Worm (Caenorhabditis elegans) whole organism, young adult: ENCODE results near the gene C48A7.16.

Experiments used
- C06A6.2 ChIP-seq: fragments of 200-800 bp; sonication (Bioruptor generic); conservative IDR thresholded peaks from 2 replicates; pipeline ENCODE4 v1.3.6; 2022; ENCODE audit warnings: missing genetic modification characterization, missing compliant biosample characterization
- F10E7.11 ChIP-seq: sonication (generic microtip); optimal IDR thresholded peaks from 2 replicates; lab custom pipeline; 2017; ENCODE audit warnings: mild to moderate bottlenecking, missing genetic modification characterization, moderate library complexity, missing compliant biosample characterization
- F52B5.7 ChIP-seq: sonication (generic microtip); optimal IDR thresholded peaks from 2 replicates; lab custom pipeline; 2016; ENCODE audit warnings: mild to moderate bottlenecking, missing genetic modification characterization, missing compliant biosample characterization
- F57C9.4 ChIP-seq: sonication (generic microtip); optimal IDR thresholded peaks from 2 replicates; lab custom pipeline; 2017; ENCODE audit warnings: mild to moderate bottlenecking, missing genetic modification characterization, missing compliant biosample characterization
- Y56A3A.18 ChIP-seq: fragments of 200-800 bp; sonication (Bioruptor generic); IDR thresholded peaks from 2 replicates; pipeline ENCODE4 v1.3.6; 2022; ENCODE audit warnings: missing genetic modification reagents, missing genetic modification characterization, missing compliant biosample characterization
- aptf-3 ChIP-seq: fragments of 200-800 bp; sonication (Bioruptor generic); IDR thresholded peaks from 2 replicates; pipeline ENCODE4 v1.3.6; 2022; ENCODE audit warnings: missing genetic modification characterization, missing compliant biosample characterization
- athp-1 ChIP-seq: sonication (generic microtip); optimal IDR thresholded peaks from 2 replicates; lab custom pipeline; 2017; ENCODE audit warnings: mild to moderate bottlenecking, missing genetic modification characterization, missing compliant biosample characterization
- attf-5 ChIP-seq: fragments of 200-800 bp; sonication (Bioruptor generic); optimal IDR thresholded peaks from 2 replicates; lab custom pipeline; 2018; ENCODE audit warnings: mild to moderate bottlenecking, missing genetic modification characterization, missing compliant biosample characterization
- bed-1 ChIP-seq: fragments of 200-800 bp; sonication (Bioruptor generic); IDR thresholded peaks from 2 replicates; pipeline ENCODE4 v1.3.6; 2022; ENCODE audit warnings: missing genetic modification reagents, missing genetic modification characterization, missing compliant biosample characterization
- bed-2 ChIP-seq: fragments of 200-800 bp; sonication (Bioruptor generic); IDR thresholded peaks from 2 replicates; pipeline ENCODE4 v1.3.6; 2022; ENCODE audit warnings: missing genetic modification reagents, missing genetic modification characterization, missing compliant biosample characterization
- cebp-1 ChIP-seq, 2 experiments: fragments of 200-800 bp in 1 of 2; sonication (Bioruptor generic) in 1 of 2; sonication (generic microtip) in 1 of 2; IDR thresholded peaks in 1 of 2; optimal IDR thresholded peaks in 1 of 2; 2 replicates each; pipeline versions ENCODE4 v1.3.6 to Lab custom; 2017 to 2022; ENCODE audit warnings: missing compliant biosample characterization in 2 of 2, missing genetic modification characterization in 2 of 2, mild to moderate bottlenecking in 1 of 2, missing genetic modification reagents in 1 of 2, moderate library complexity in 1 of 2
- ceh-100 ChIP-seq: fragments of 200-800 bp; sonication (Bioruptor generic); IDR thresholded peaks from 2 replicates; pipeline ENCODE4 v1.3.6; 2022; ENCODE audit warnings: missing genetic modification reagents, missing genetic modification characterization, missing compliant biosample characterization
- ceh-27 ChIP-seq: fragments of 200-800 bp; sonication (Bioruptor generic); optimal IDR thresholded peaks from 2 replicates; lab custom pipeline; 2018; ENCODE audit warnings: mild to moderate bottlenecking, missing genetic modification characterization, moderate library complexity, missing compliant biosample characterization
- ceh-58 ChIP-seq: fragments of 200-800 bp; sonication (Bioruptor generic); IDR thresholded peaks from 2 replicates; pipeline ENCODE4 v1.3.6; 2022; ENCODE audit warnings: missing genetic modification characterization, missing compliant biosample characterization
- ceh-79 ChIP-seq: sonication (generic microtip); optimal IDR thresholded peaks from 2 replicates; lab custom pipeline; 2017; ENCODE audit warnings: mild to moderate bottlenecking, missing genetic modification characterization, missing compliant biosample characterization
- ceh-91 ChIP-seq: fragments of 200-800 bp; sonication (Bioruptor generic); IDR thresholded peaks from 2 replicates; pipeline ENCODE4 v1.3.6; 2022; ENCODE audit warnings: missing genetic modification reagents, missing genetic modification characterization, missing compliant biosample characterization
- dox-1 ChIP-seq: fragments of 200-800 bp; sonication (Bioruptor generic); IDR thresholded peaks from 2 replicates; pipeline ENCODE4 v1.3.6; 2022; ENCODE audit warnings: missing genetic modification reagents, missing genetic modification characterization, missing compliant biosample characterization
- dpff-1 ChIP-seq: sonication (generic microtip); optimal IDR thresholded peaks from 2 replicates; lab custom pipeline; 2017; ENCODE audit warnings: mild to moderate bottlenecking, missing genetic modification characterization, missing compliant biosample characterization
- dpl-1 ChIP-seq: fragments of 150-350 bp; optimal IDR thresholded peaks from 2 replicates; lab custom pipeline; 2014; ENCODE audit warnings: missing biosample characterization, missing genetic modification reagents, missing genetic modification characterization
- egl-18 ChIP-seq: fragments of 200-800 bp; sonication (Bioruptor generic); IDR thresholded peaks from 2 replicates; pipeline ENCODE4 v1.3.6; 2022; ENCODE audit warnings: missing genetic modification reagents, missing genetic modification characterization, missing compliant biosample characterization
- egl-44 ChIP-seq: fragments of 200-800 bp; sonication (Bioruptor generic); IDR thresholded peaks from 2 replicates; pipeline ENCODE4 v1.3.6; 2022; ENCODE audit warnings: missing genetic modification reagents, missing genetic modification characterization, missing compliant biosample characterization
- fkh-3 ChIP-seq: sonication (generic microtip); optimal IDR thresholded peaks from 2 replicates; lab custom pipeline; 2016; ENCODE audit warnings: mild to moderate bottlenecking, missing genetic modification characterization, missing compliant biosample characterization
- hlh-12 ChIP-seq: sonication (generic microtip); optimal IDR thresholded peaks from 2 replicates; lab custom pipeline; 2016; ENCODE audit warnings: missing genetic modification characterization, missing compliant biosample characterization
- hmg-1.2 ChIP-seq: fragments of 200-800 bp; sonication (Bioruptor generic); IDR thresholded peaks from 2 replicates; pipeline ENCODE4 v1.3.6; 2022; ENCODE audit warnings: missing genetic modification reagents, missing genetic modification characterization, missing compliant biosample characterization
- hrde-1 ChIP-seq: sonication (generic microtip); optimal IDR thresholded peaks from 2 replicates; lab custom pipeline; 2016; ENCODE audit warnings: missing genetic modification characterization, mild to moderate bottlenecking, missing compliant biosample characterization, moderate library complexity, missing genotype, missing genetic modification reagents, borderline replicate concordance
- let-607 ChIP-seq, 2 experiments: fragments of 200-800 bp in 1 of 2; sonication (Bioruptor generic) in 1 of 2; sonication (generic microtip) in 1 of 2; optimal IDR thresholded peaks; 2 replicates each; lab custom pipeline; 2016 to 2018; ENCODE audit warnings: mild to moderate bottlenecking in 2 of 2, missing compliant biosample characterization in 2 of 2, missing genetic modification characterization in 2 of 2, moderate library complexity in 2 of 2, missing genotype in 1 of 2
- lin-26 ChIP-seq: fragments of 200-800 bp; sonication (Bioruptor generic); IDR thresholded peaks from 2 replicates; pipeline ENCODE4 v1.3.6; 2022; ENCODE audit warnings: missing genetic modification reagents, missing genetic modification characterization, missing compliant biosample characterization
- lin-40 ChIP-seq: sonication (generic microtip); optimal IDR thresholded peaks from 2 replicates; lab custom pipeline; 2016; ENCODE audit warnings: missing genetic modification characterization, mild to moderate bottlenecking, missing compliant biosample characterization, missing genotype, missing genetic modification reagents
- lin-54 ChIP-seq: fragments of 200-800 bp; sonication (Bioruptor generic); optimal IDR thresholded peaks from 2 replicates; lab custom pipeline; 2018; ENCODE audit warnings: mild to moderate bottlenecking, missing genetic modification characterization, missing compliant biosample characterization
- lsl-1 ChIP-seq: fragments of 200-800 bp; sonication (Bioruptor generic); optimal IDR thresholded peaks from 2 replicates; lab custom pipeline; 2018; ENCODE audit warnings: mild to moderate bottlenecking, missing genetic modification characterization, moderate library complexity, missing compliant biosample characterization
- madf-8 ChIP-seq: fragments of 200-800 bp; sonication (Bioruptor generic); conservative IDR thresholded peaks from 2 replicates; pipeline ENCODE4 v1.3.6; 2022; ENCODE audit warnings: missing genetic modification reagents, missing genetic modification characterization, missing compliant biosample characterization
- mes-4 ChIP-seq: sonication (generic microtip); optimal IDR thresholded peaks from 2 replicates; lab custom pipeline; 2016; ENCODE audit warnings: missing genotype, missing genetic modification characterization, missing compliant biosample characterization
- nfya-1 ChIP-seq: sonication (generic microtip); optimal IDR thresholded peaks from 2 replicates; lab custom pipeline; 2017; ENCODE audit warnings: antibody characterized with exemption, missing compliant biosample characterization, missing genetic modification characterization, borderline replicate concordance; ENCODE audit not compliant: insufficient read depth
- nfya-2 ChIP-seq: fragments of 200-800 bp; sonication (Bioruptor generic); IDR thresholded peaks from 2 replicates; pipeline ENCODE4 v1.3.6; 2022; ENCODE audit warnings: missing genetic modification reagents, missing genetic modification characterization, missing compliant biosample characterization
- nhr-27 ChIP-seq: fragments of 200-800 bp; sonication (Bioruptor generic); optimal IDR thresholded peaks from 2 replicates; lab custom pipeline; 2018; ENCODE audit warnings: mild to moderate bottlenecking, missing genetic modification characterization, moderate library complexity, missing compliant biosample characterization
- nhr-90 ChIP-seq: sonication (generic microtip); optimal IDR thresholded peaks from 2 replicates; lab custom pipeline; 2016; ENCODE audit warnings: missing genotype, mild to moderate bottlenecking, missing genetic modification characterization, missing compliant biosample characterization
- rec-8 ChIP-seq, 2 experiments: sonication (generic microtip); optimal IDR thresholded peaks; 2 replicates each; lab custom pipeline; 2016; ENCODE audit warnings: mild to moderate bottlenecking in 2 of 2, missing genetic modification characterization in 2 of 2, missing genetic modification reagents in 2 of 2, missing genotype in 2 of 2, missing biosample characterization in 1 of 2, missing compliant biosample characterization in 1 of 2, moderate library complexity in 1 of 2
- repo-1 ChIP-seq: sonication (generic microtip); optimal IDR thresholded peaks from 2 replicates; lab custom pipeline; 2017; ENCODE audit warnings: mild to moderate bottlenecking, missing genetic modification characterization, missing compliant biosample characterization
- sdz-38 ChIP-seq: sonication (generic microtip); optimal IDR thresholded peaks from 2 replicates; lab custom pipeline; 2016; ENCODE audit warnings: missing genotype, missing genetic modification characterization, missing compliant biosample characterization
- snpc-1.1 ChIP-seq: sonication (generic microtip); optimal IDR thresholded peaks from 2 replicates; lab custom pipeline; 2017; ENCODE audit warnings: missing genetic modification characterization, mild to moderate bottlenecking, missing compliant biosample characterization, antibody characterized with exemption, moderate library complexity, missing genotype, missing genetic modification reagents; ENCODE audit not compliant: insufficient read depth
- snpc-4 ChIP-seq, 5 experiments: fragments of 150-350 bp in 1 of 5; sonication (generic microtip) in 4 of 5; optimal IDR thresholded peaks; 2 replicates each; lab custom pipeline; 2014 to 2018; ENCODE audit warnings: missing genetic modification characterization in 5 of 5, missing biosample characterization in 3 of 5, antibody characterized with exemption in 2 of 5, mild to moderate bottlenecking in 2 of 5, missing compliant biosample characterization in 2 of 5, missing genotype in 2 of 5, moderate library complexity in 2 of 5, missing genetic modification reagents in 1 of 5
- somi-1 ChIP-seq: fragments of 200-800 bp; sonication (Bioruptor generic); optimal IDR thresholded peaks from 2 replicates; lab custom pipeline; 2018; ENCODE audit warnings: mild to moderate bottlenecking, missing genetic modification characterization, missing compliant biosample characterization
- unc-130 ChIP-seq: sonication (generic microtip); optimal IDR thresholded peaks from 2 replicates; lab custom pipeline; 2016; ENCODE audit warnings: missing genetic modification reagents, missing genetic modification characterization, missing compliant biosample characterization
- xnd-1 ChIP-seq: sonication (generic microtip); optimal IDR thresholded peaks from 2 replicates; lab custom pipeline; 2016; ENCODE audit warnings: missing genotype, missing genetic modification reagents, missing genetic modification characterization, missing compliant biosample characterization
- zfh-2 ChIP-seq: fragments of 200-800 bp; sonication (Bioruptor generic); conservative IDR thresholded peaks from 2 replicates; pipeline ENCODE4 v1.3.6; 2022; ENCODE audit warnings: missing genetic modification reagents, missing genetic modification characterization, missing compliant biosample characterization
- ztf-22 ChIP-seq: fragments of 200-800 bp; sonication (Bioruptor generic); optimal IDR thresholded peaks from 2 replicates; lab custom pipeline; 2018; ENCODE audit warnings: mild to moderate bottlenecking, missing genetic modification characterization, moderate library complexity, missing compliant biosample characterization
- ztf-28 ChIP-seq: fragments of 200-800 bp; sonication (Bioruptor generic); IDR thresholded peaks from 2 replicates; pipeline ENCODE4 v1.3.6; 2022; ENCODE audit warnings: missing genetic modification reagents, missing genetic modification characterization, missing compliant biosample characterization
- ztf-3 ChIP-seq: fragments of 200-800 bp; sonication (Bioruptor generic); optimal IDR thresholded peaks from 2 replicates; lab custom pipeline; 2018; ENCODE audit warnings: mild to moderate bottlenecking, missing genetic modification characterization, missing compliant biosample characterization

The C48A7.16 gene

ce11 chrIV:7402077-7402476, 3.2 kb upstream of the C48A7.16 start (continued):
- TF ChIP-seq attf-5 (GFP tag; lab: Kevin White, UChicago) (peak; percentile 48), xnd-1 (tag; lab: Kevin White, UChicago) (no peak), madf-8 (no peak), somi-1 (GFP tag; lab: Kevin White, UChicago) (no peak), ztf-3 (GFP tag; lab: Kevin White, UChicago) (no peak), bed-2 (no peak), ceh-100 (no peak), cebp-1 (GFP tag; IDR thresholded peaks at IDR 0.05; lab: Robert Waterston, UW) (no peak), cebp-1 (tag; optimal IDR thresholded peaks at IDR 0.05; lab: Kevin White, UChicago) (no peak), bed-1 (no peak), dpl-1 (GFP tag; lab: Kevin White, UChicago) (no peak), snpc-4 (GFP tag; optimal IDR thresholded peaks at IDR 0.05; lab: Kevin White, UChicago) (no peak), snpc-4 (tag; optimal IDR thresholded peaks at IDR 0.05; lab: Kevin White, UChicago) (no peak), egl-44 (GFP tag; lab: Robert Waterston, UW) (no peak), nfya-2 (GFP tag; lab: Robert Waterston, UW) (no peak), athp-1 (tag; lab: Kevin White, UChicago) (no peak), mes-4 (tag; lab: Kevin White, UChicago) (no peak), sdz-38 (no peak), ceh-58 (GFP tag; lab: Robert Waterston, UW) (no peak), let-607 (tag; optimal IDR thresholded peaks at IDR 0.05; lab: Kevin White, UChicago) (no peak), egl-18 (GFP tag; lab: Robert Waterston, UW) (no peak), nhr-90 (tag; lab: Kevin White, UChicago) (no peak), ztf-28 (no peak), ceh-79 (tag; lab: Kevin White, UChicago) (no peak), dox-1 (GFP tag; lab: Robert Waterston, UW) (no peak), rec-8 (tag; optimal IDR thresholded peaks at IDR 0.05; lab: Kevin White, UChicago) (no peak), hlh-12 (tag; lab: Kevin White, UChicago) (no peak), lin-54 (GFP tag; lab: Kevin White, UChicago) (no peak), ceh-91 (no peak), fkh-3 (tag; lab: Kevin White, UChicago) (no peak), ceh-27 (GFP tag; lab: Kevin White, UChicago) (peak; percentile 58), F10E7.11 (tag; lab: Kevin White, UChicago) (no peak), hrde-1 (no peak), dpff-1 (no peak), zfh-2 (GFP tag; lab: Robert Waterston, UW) (peak; percentile 98), F52B5.7 (tag; lab: Kevin White, UChicago) (peak; percentile 26), C06A6.2 (GFP tag; lab: Robert Waterston, UW) (no peak), unc-130 (GFP tag; lab: Kevin White, UChicago) (no peak), lin-40 (tag; lab: Kevin White, UChicago) (peak; percentile 75), lsl-1 (no peak), repo-1 (no peak), nhr-27 (tag; lab: Kevin White, UChicago) (no peak), F57C9.4 (tag; lab: Kevin White, UChicago) (no peak), Y56A3A.18 (no peak), nfya-1 (no peak), snpc-1.1 (tag; lab: Kevin White, UChicago) (no peak), hmg-1.2 (GFP tag; lab: Robert Waterston, UW) (peak; percentile 51; the same call in 1 of the 2 replicates), ztf-22 (no peak), lin-26 (no peak), aptf-3 (GFP tag; lab: Robert Waterston, UW) (no peak)
